Worm (Caenorhabditis elegans): ENCODE measurements around the gene duxl-1.

Gene duxl-1

ce11 chrII:1679081-1679480 is 15.6 kb downstream of the duxl-1 start, which contains the start of gene irld-36:
Gene irld-36, plus strand, starts transcription at chrII:1679381.
- TF ChIP-seq elt-1 (tag; optimal IDR thresholded peaks at IDR 0.05) = no peak
- TF ChIP-seq nhr-12 (tag; optimal IDR thresholded peaks at IDR 0.05) = no peak
- no peak for TF ChIP-seq mab-5 (tag; optimal IDR thresholded peaks at IDR 0.05)

DNA sequence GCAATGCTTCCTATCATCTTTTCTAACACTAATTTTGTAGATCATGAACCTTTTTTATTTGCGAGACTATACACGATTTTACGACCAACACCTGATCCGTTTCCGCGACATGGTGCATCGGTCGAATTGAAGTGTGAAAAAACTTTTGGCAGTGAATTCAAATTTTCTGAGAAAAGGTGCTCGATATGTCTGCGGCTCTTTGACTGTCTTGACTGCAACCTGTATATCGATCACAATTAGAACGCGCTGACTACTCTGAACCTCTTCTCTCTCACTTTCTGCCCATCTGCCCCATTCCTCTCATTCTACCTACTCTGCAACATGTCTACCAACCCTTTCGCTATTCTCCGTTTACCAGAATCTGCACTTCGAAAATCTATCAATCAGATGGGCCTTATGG is 18.7 kb downstream of the duxl-1 start, which contains the start of gene fbxb-26:
fbxb-26 (plus strand) TSS at position 301 of the 400 bp plus-strand sequence.
- no peak for TF ChIP-seq ama-1 (optimal IDR thresholded peaks at IDR 0.05)

DNA sequence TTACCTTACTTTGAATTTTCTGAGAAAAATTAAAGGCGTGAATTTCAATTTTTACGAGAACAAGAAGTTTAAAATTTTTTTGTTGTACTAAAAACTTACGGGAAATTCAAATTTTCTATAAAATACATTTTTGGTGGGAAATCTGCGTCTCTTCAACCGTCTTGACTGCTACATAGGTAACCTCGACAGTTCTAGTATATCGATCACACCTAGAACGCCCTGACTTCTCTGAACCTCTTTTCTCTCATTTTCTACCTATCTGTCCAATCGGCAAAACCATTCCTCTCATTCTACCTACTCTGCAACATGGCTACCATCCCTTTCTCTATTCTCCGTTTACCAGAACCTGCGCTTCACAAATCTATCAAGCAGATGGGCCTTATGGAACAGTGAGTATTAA is 20.2 kb downstream of the duxl-1 start, which contains the start of gene fbxb-25:
fbxb-25 (plus strand) TSS at position 301 of the 400 bp plus-strand sequence.
- TF ChIP-seq dmd-4 (tag; optimal IDR thresholded peaks at IDR 0.05) (no peak), sem-4 (tag; optimal IDR thresholded peaks at IDR 0.05) (no peak), nhr-12 (tag; optimal IDR thresholded peaks at IDR 0.05) (no peak), ceh-82 (tag; optimal IDR thresholded peaks at IDR 0.05) (no peak), unc-55 (GFP tag; optimal IDR thresholded peaks at IDR 0.05) (no peak), ceh-16 (tag; optimal IDR thresholded peaks at IDR 0.05) (no peak), alr-1 (tag; optimal IDR thresholded peaks at IDR 0.05) (no peak), nhr-129 (tag; optimal IDR thresholded peaks at IDR 0.05) (no peak), lsy-2 (tag; optimal IDR thresholded peaks at IDR 0.05) (no peak), mab-5 (tag; optimal IDR thresholded peaks at IDR 0.05) (no peak)

ce11 chrII:1688813-1689212 is 25.3 kb downstream of the duxl-1 start, which contains the start of the genes fbxb-18 and fbxb-19:
Gene fbxb-18, minus strand, starts transcription at chrII:1688913.
Gene fbxb-19, minus strand, starts transcription at chrII:1689181.
- TF ChIP-seq blmp-1 (tag; optimal IDR thresholded peaks at IDR 0.05; ENCODE audit: insufficient read depth) (no peak), sma-3 (GFP tag; optimal IDR thresholded peaks at IDR 0.05) (no peak), dmd-4 (tag; optimal IDR thresholded peaks at IDR 0.05) (no peak), snpc-4 (tag; optimal IDR thresholded peaks at IDR 0.05) (no peak), nhr-21 (tag; optimal IDR thresholded peaks at IDR 0.05) (no peak), lin-11 (tag; optimal IDR thresholded peaks at IDR 0.05) (no peak), nhr-10 (tag; optimal IDR thresholded peaks at IDR 0.05) (no peak)

DNA sequence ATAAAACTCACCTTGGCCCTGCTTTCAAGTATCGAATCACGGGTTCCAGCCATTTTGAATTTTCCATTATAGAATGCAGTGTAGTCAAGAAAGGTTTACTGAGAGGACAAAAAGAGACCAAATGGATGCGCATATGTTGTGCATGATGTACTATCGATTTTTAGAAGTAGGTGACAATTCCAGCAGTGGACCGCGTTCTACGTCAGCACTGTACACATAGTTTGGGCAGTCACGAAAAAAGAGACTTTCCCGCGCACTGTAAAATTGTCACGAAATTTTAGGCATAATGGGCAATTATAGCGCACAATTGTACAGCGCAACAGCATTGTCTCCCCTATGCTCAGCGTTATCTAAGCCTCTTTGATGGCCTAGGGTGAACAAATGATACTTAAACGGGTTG is 27.5 kb downstream of the duxl-1 start, which contains the start of gene fbxc-22:
fbxc-22 (minus strand) TSS at position 101 of the 400 bp plus-strand sequence.
- no peak for TF ChIP-seq nhr-77 (tag; optimal IDR thresholded peaks at IDR 0.05)
- no peak for TF ChIP-seq nhr-23 (tag; optimal IDR thresholded peaks at IDR 0.05)
- no peak for TF ChIP-seq ztf-11 (tag; optimal IDR thresholded peaks at IDR 0.05)
- TF ChIP-seq sma-9 (GFP tag; optimal IDR thresholded peaks at IDR 0.05) = no peak
- TF ChIP-seq sma-9 (tag; optimal IDR thresholded peaks at IDR 0.05) = no peak
- no peak for TF ChIP-seq C34F6.9 (tag; optimal IDR thresholded peaks at IDR 0.05)
- TF ChIP-seq mab-5 (tag; optimal IDR thresholded peaks at IDR 0.05) = no peak
- TF ChIP-seq nhr-129 (tag; optimal IDR thresholded peaks at IDR 0.05) = no peak
- TF ChIP-seq peb-1 (tag; optimal IDR thresholded peaks at IDR 0.05) = no peak
- TF ChIP-seq sma-3 (GFP tag; optimal IDR thresholded peaks at IDR 0.05) = no peak
- TF ChIP-seq blmp-1 (tag; optimal IDR thresholded peaks at IDR 0.05; ENCODE audit: insufficient read depth) = no peak
- TF ChIP-seq sem-4 (tag; optimal IDR thresholded peaks at IDR 0.05) = no peak
- TF ChIP-seq nhr-12 (tag; optimal IDR thresholded peaks at IDR 0.05) = no peak
- TF ChIP-seq mbf-1 (tag; optimal IDR thresholded peaks at IDR 0.05) = no peak
- no peak for TF ChIP-seq lin-11 (tag; optimal IDR thresholded peaks at IDR 0.05)
- no peak for TF ChIP-seq unc-62 (GFP tag; optimal IDR thresholded peaks at IDR 0.05)
- TF ChIP-seq skn-1 (tag; optimal IDR thresholded peaks at IDR 0.05) = no peak
- TF ChIP-seq ztf-1 (GFP tag; conservative IDR thresholded peaks at IDR 0.05) = no peak
- TF ChIP-seq ceh-16 (tag; optimal IDR thresholded peaks at IDR 0.05) = no peak
- TF ChIP-seq egl-27 (tag; optimal IDR thresholded peaks at IDR 0.05) = no peak

ce11 chrII:1692827-1693226 is 29.3 kb downstream of the duxl-1 start, which contains the start of gene fbxc-21:
Gene fbxc-21, minus strand, starts transcription at chrII:1692927.
- TF ChIP-seq F13H6.1 (tag; optimal IDR thresholded peaks at IDR 0.05) = no peak
- no peak for TF ChIP-seq crh-2 (tag; optimal IDR thresholded peaks at IDR 0.05)
- no peak for TF ChIP-seq peb-1 (tag; optimal IDR thresholded peaks at IDR 0.05)
- TF ChIP-seq nhr-25 (tag; optimal IDR thresholded peaks at IDR 0.05) = no peak
- no peak for TF ChIP-seq unc-55 (GFP tag; optimal IDR thresholded peaks at IDR 0.05)
- no peak for TF ChIP-seq elt-1 (tag; optimal IDR thresholded peaks at IDR 0.05)
- TF ChIP-seq lin-13 (GFP tag; optimal IDR thresholded peaks at IDR 0.05) = no peak

Data from whole organism, L2 larva.